Worm (Caenorhabditis elegans): Measurements from ENCODE around the gene dhhc-9.
A peak's percentile ranks its signal among the peaks of the same experiment; 100 is the strongest.

Gene dhhc-9

ce11 chrX:2446185-2446584 lies 44.3 kb upstream of the dhhc-9 start:
- TF ChIP-seq efl-1 (optimal IDR thresholded peaks at IDR 0.05) (no peak), efl-1 (GFP tag; optimal IDR thresholded peaks at IDR 0.05 in 1 of 2) (peak in 1 of 2 experiments; percentile 12), snu-23 (GFP tag; optimal IDR thresholded peaks at IDR 0.05) (no peak)

ce11 chrX:2443304-2443703 lies 41.5 kb upstream of the dhhc-9 start, which contains the start of gene T07D1.3:
TSS of gene T07D1.3 (minus strand) at chrX:2443404.
- no peak for TF ChIP-seq isw-1 (GFP tag; IDR thresholded peaks at IDR 0.05)
- TF ChIP-seq grh-1 (GFP tag; IDR thresholded peaks at IDR 0.05), result no peak
- no peak for TF ChIP-seq lin-35 (GFP tag; optimal IDR thresholded peaks at IDR 0.05)
- no peak for TF ChIP-seq unc-130 (tag; optimal IDR thresholded peaks at IDR 0.05)
- no peak for TF ChIP-seq ama-1 (optimal IDR thresholded peaks at IDR 0.05)
- no peak for TF ChIP-seq sup-37 (GFP tag; optimal IDR thresholded peaks at IDR 0.05)
- no peak for TF ChIP-seq jun-1 (tag; optimal IDR thresholded peaks at IDR 0.05)
- TF ChIP-seq aly-2 (tag; optimal IDR thresholded peaks at IDR 0.05), result no peak
- no peak for TF ChIP-seq pqm-1 (tag; optimal IDR thresholded peaks at IDR 0.05)
- TF ChIP-seq mab-9 (GFP tag; IDR thresholded peaks at IDR 0.05), result no peak
- no peak for TF ChIP-seq ztf-4 (tag; optimal IDR thresholded peaks at IDR 0.05)
- TF ChIP-seq nhr-77 (tag; optimal IDR thresholded peaks at IDR 0.05), result no peak
- TF ChIP-seq nhr-28 (tag; optimal IDR thresholded peaks at IDR 0.05), result no peak
- no peak for TF ChIP-seq zag-1 (tag; optimal IDR thresholded peaks at IDR 0.05)
- TF ChIP-seq elt-3 (tag; optimal IDR thresholded peaks at IDR 0.05), result no peak
- no peak for TF ChIP-seq zip-4 (GFP tag; optimal IDR thresholded peaks at IDR 0.05)
- TF ChIP-seq unc-30 (tag; optimal IDR thresholded peaks at IDR 0.05), result no peak
- no peak for TF ChIP-seq swsn-7 (tag; optimal IDR thresholded peaks at IDR 0.05)
- no peak for TF ChIP-seq snu-23 (GFP tag; optimal IDR thresholded peaks at IDR 0.05)
- no peak for TF ChIP-seq nhr-47 (tag; optimal IDR thresholded peaks at IDR 0.05)

ce11 chrX:2441163-2441562 lies 39.3 kb upstream of the dhhc-9 start:
- TF ChIP-seq ces-1 (GFP tag; optimal IDR thresholded peaks at IDR 0.05), result no peak
- peak; percentile 53 for TF ChIP-seq unc-86 (tag; optimal IDR thresholded peaks at IDR 0.05)
- TF ChIP-seq Y116A8C.19 (tag; optimal IDR thresholded peaks at IDR 0.05; ENCODE audit: borderline replicate concordance), result no peak
- TF ChIP-seq vab-15 (tag; optimal IDR thresholded peaks at IDR 0.05), result no peak
- no peak for TF ChIP-seq mab-9 (GFP tag; IDR thresholded peaks at IDR 0.05)
- no peak for TF ChIP-seq lin-13 (GFP tag; optimal IDR thresholded peaks at IDR 0.05)
- no peak for TF ChIP-seq sup-37 (GFP tag; optimal IDR thresholded peaks at IDR 0.05)

- TF ChIP-seq efl-1 (optimal IDR thresholded peaks at IDR 0.05), result no peak
- TF ChIP-seq efl-1 (GFP tag; optimal IDR thresholded peaks at IDR 0.05 in 1 of 2), result peak in 1 of 2 experiments; percentile 73
- TF ChIP-seq nhr-90 (tag; optimal IDR thresholded peaks at IDR 0.05; ENCODE audit: poor library complexity), result no peak
- peak; percentile 63 for TF ChIP-seq skn-1 (tag; optimal IDR thresholded peaks at IDR 0.05)
- TF ChIP-seq fkh-4 (tag; optimal IDR thresholded peaks at IDR 0.05; ENCODE audit: borderline replicate concordance), result no peak
Measured at ce11 chrX:2439728-2440127, 37.9 kb upstream of the dhhc-9 start.

- TF ChIP-seq ceh-8 (GFP tag; optimal IDR thresholded peaks at IDR 0.05) (no peak), fkh-10 (GFP tag; optimal IDR thresholded peaks at IDR 0.05) (no peak), ztf-11 (tag; optimal IDR thresholded peaks at IDR 0.05) (no peak), egl-13 (tag; optimal IDR thresholded peaks at IDR 0.05) (no peak), fkh-4 (tag; optimal IDR thresholded peaks at IDR 0.05; ENCODE audit: borderline replicate concordance) (no peak), blmp-1 (tag; optimal IDR thresholded peaks at IDR 0.05) (peak; percentile 75), ztf-4 (tag; optimal IDR thresholded peaks at IDR 0.05) (no peak), unc-62 (GFP tag; optimal IDR thresholded peaks at IDR 0.05) (no peak), sup-37 (GFP tag; optimal IDR thresholded peaks at IDR 0.05) (no peak), nhr-28 (tag; optimal IDR thresholded peaks at IDR 0.05) (no peak), skn-1 (tag; optimal IDR thresholded peaks at IDR 0.05) (peak; percentile 40), lin-14 (GFP tag; optimal IDR thresholded peaks at IDR 0.05) (peak; percentile 19), ceh-88 (GFP tag; IDR thresholded peaks at IDR 0.05) (no peak), ama-1 (optimal IDR thresholded peaks at IDR 0.05) (no peak), zip-4 (GFP tag; optimal IDR thresholded peaks at IDR 0.05) (no peak), efl-1 (optimal IDR thresholded peaks at IDR 0.05) (no peak), efl-1 (GFP tag; optimal IDR thresholded peaks at IDR 0.05 in 1 of 2) (peak in 1 of 2 experiments; percentile 58), elt-3 (tag; optimal IDR thresholded peaks at IDR 0.05) (no peak), unc-98 (GFP tag; IDR thresholded peaks at IDR 0.05) (no peak), unc-30 (tag; optimal IDR thresholded peaks at IDR 0.05) (no peak), lin-15B (tag; optimal IDR thresholded peaks at IDR 0.05) (no peak), efl-3 (GFP tag; optimal IDR thresholded peaks at IDR 0.05) (no peak), nhr-20 (tag; optimal IDR thresholded peaks at IDR 0.05) (peak; percentile 1), dpl-1 (GFP tag; optimal IDR thresholded peaks at IDR 0.05) (no peak), rnt-1 (tag; optimal IDR thresholded peaks at IDR 0.05) (no peak), C04F5.9 (tag; optimal IDR thresholded peaks at IDR 0.05) (no peak)
Measured at ce11 chrX:2439309-2439708, 37.5 kb upstream of the dhhc-9 start.
